Worm (Caenorhabditis elegans) whole organism, L3 larva: Measurements from ENCODE around the gene metl-13.

ENCODE experiments used
- aly-2 ChIP-seq: fragments of 150-350 bp; optimal IDR thresholded peaks from 2 replicates; lab custom pipeline; 2014; ENCODE audit warnings: missing biosample characterization, missing genetic modification characterization
- elt-3 ChIP-seq, 3 experiments: fragments of 150-350 bp in 1 of 3; sonication (generic microtip) in 2 of 3; optimal IDR thresholded peaks; 2 replicates in 2 of 3; 4 replicates in 1 of 3; lab custom pipeline; 2014 to 2017; ENCODE audit warnings: missing biosample characterization in 3 of 3, missing genetic modification characterization in 3 of 3
- nhr-12 ChIP-seq: fragments of 150-350 bp; optimal IDR thresholded peaks from 2 replicates; lab custom pipeline; 2014; ENCODE audit warnings: missing biosample characterization, missing genetic modification characterization
- nhr-237 ChIP-seq: fragments of 150-350 bp; optimal IDR thresholded peaks from 2 replicates; lab custom pipeline; 2014; ENCODE audit warnings: missing biosample characterization, missing genetic modification characterization
- nhr-76 ChIP-seq: fragments of 150-350 bp; sonication (generic microtip); optimal IDR thresholded peaks from 5 replicates; lab custom pipeline; 2014; ENCODE audit warnings: missing biosample characterization, missing genetic modification characterization
- nhr-77 ChIP-seq: fragments of 150-350 bp; optimal IDR thresholded peaks from 2 replicates; lab custom pipeline; 2014; ENCODE audit warnings: missing biosample characterization, missing genetic modification characterization
- unc-62 ChIP-seq: fragments of 150-350 bp; sonication (generic microtip); optimal IDR thresholded peaks from 4 replicates; lab custom pipeline; 2014; ENCODE audit warnings: missing biosample characterization, missing genetic modification reagents, missing genetic modification characterization
- zag-1 ChIP-seq: fragments of 150-350 bp; optimal IDR thresholded peaks from 2 replicates; lab custom pipeline; 2014; ENCODE audit warnings: missing biosample characterization, missing genetic modification characterization

DNA sequence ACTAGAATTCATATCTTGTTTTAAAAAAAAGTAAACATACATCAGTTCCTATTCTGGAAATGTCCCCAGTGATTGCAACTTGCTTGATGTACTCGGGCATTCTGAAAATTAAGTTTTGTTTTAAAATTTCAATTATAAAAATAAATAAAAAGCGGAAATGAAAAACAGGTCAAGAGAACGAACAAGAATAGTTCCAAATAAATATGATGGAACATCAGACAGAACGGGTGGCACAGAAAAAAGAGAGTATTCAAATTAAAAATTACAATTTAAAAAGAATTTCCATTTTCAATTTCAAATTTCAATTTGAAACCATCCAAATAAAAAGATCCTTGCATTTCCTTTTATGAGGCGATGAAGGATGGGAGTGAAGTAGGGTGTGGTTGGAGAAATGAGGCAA is 13.6 kb upstream of the metl-13 start, which contains the start of gene C01B10.3:
- TF ChIP-seq nhr-12 (tag; lab: Kevin White, UChicago) = no peak
- TF ChIP-seq nhr-77 (tag; lab: Kevin White, UChicago) = no peak
- no peak for TF ChIP-seq aly-2 (tag; lab: Kevin White, UChicago)
- no peak for TF ChIP-seq elt-3 (tag; optimal IDR thresholded peaks at IDR 0.05; lab: Kevin White, UChicago)
- TF ChIP-seq nhr-76 (tag; lab: Kevin White, UChicago) = no peak
- no peak for TF ChIP-seq nhr-237 (tag; lab: Kevin White, UChicago)
- no peak for TF ChIP-seq zag-1
- no peak for TF ChIP-seq unc-62
